Worm (Caenorhabditis elegans): ENCODE data around the gene Y59A8B.19.

DNA sequence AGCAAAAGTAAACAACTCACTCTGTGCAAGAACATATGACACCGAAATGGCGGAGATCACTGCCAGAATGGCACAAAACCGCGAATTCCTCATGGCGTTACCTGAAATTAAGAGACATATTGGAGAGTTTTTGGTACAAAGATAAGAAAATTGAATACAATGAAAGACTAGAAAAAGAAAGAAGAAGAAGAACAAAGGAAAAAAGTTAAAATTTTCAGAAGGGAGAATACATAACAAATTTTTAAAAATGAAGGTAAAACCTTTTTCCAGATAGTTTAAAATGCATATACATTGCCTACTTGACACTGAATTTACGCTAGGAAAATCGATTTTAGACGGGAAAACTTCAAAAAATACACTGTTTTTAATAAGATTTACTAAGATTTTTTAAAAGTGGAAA is 5.8 kb upstream of the Y59A8B.19 start, which contains the start of gene lon-8:
- TF ChIP-seq nhr-237 (tag; optimal IDR thresholded peaks at IDR 0.05) (no peak), unc-62 (GFP tag; optimal IDR thresholded peaks at IDR 0.05) (no peak), lsy-2 (tag; optimal IDR thresholded peaks at IDR 0.05) (no peak), nhr-12 (tag; optimal IDR thresholded peaks at IDR 0.05) (no peak), ztf-11 (tag; optimal IDR thresholded peaks at IDR 0.05) (no peak), mdl-1 (tag; optimal IDR thresholded peaks at IDR 0.05) (no peak), aly-2 (tag; optimal IDR thresholded peaks at IDR 0.05) (no peak), ZK546.5 (tag; optimal IDR thresholded peaks at IDR 0.05) (no peak), snpc-4 (tag; optimal IDR thresholded peaks at IDR 0.05) (no peak)
